Worm (Caenorhabditis elegans): ENCODE results near the gene C03A7.2.

The C03A7.2 gene

ce11 chrV:5144541-5144940 lies 37.2 kb upstream of the C03A7.2 start, which contains the start of gene F14F9.2:
Gene F14F9.2, plus strand, starts transcription at chrV:5144841.
- TF ChIP-seq jun-1 (tag; optimal IDR thresholded peaks at IDR 0.05) (no peak), nhr-11 (tag; optimal IDR thresholded peaks at IDR 0.05) (no peak), nhr-43 (tag; optimal IDR thresholded peaks at IDR 0.05; ENCODE audit: poor library complexity, severe bottlenecking) (no peak), pqm-1 (tag; optimal IDR thresholded peaks at IDR 0.05) (no peak), fkh-2 (tag; optimal IDR thresholded peaks at IDR 0.05) (no peak)

DNA sequence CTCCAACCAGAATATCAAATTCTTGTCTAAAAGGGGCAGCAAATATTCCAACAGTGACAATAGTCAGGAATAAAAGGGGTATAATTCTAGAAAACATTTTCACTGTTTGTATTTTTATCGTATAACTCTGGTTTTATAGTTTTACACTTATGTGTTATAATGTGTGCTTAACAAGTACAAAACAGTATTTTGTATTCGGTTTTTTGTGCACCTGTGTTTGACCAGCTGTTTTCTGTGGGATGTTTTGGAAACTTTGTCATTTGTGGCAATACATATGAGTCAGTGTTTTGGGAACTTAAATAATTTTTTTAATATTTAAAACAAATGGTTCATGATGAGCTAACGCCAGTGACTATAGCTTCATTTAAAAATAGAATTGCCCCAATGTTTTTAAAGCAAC lies 35.3 kb upstream of the C03A7.2 start, which contains the start of gene F14F9.6:
TSS of gene F14F9.6 (minus strand) at position 101 of the 400 bp plus-strand sequence.
- no peak for TF ChIP-seq fos-1 (tag; optimal IDR thresholded peaks at IDR 0.05)
- no peak for TF ChIP-seq nhr-76 (tag; optimal IDR thresholded peaks at IDR 0.05)
- TF ChIP-seq daf-12 (tag; optimal IDR thresholded peaks at IDR 0.05), result no peak
- no peak for TF ChIP-seq elt-2 (tag; optimal IDR thresholded peaks at IDR 0.05)
- no peak for TF ChIP-seq ceh-82 (tag; optimal IDR thresholded peaks at IDR 0.05)

ce11 chrV:5150880-5151279 lies 30.8 kb upstream of the C03A7.2 start, which contains the start of gene srh-130:
Gene srh-130, plus strand, starts transcription at chrV:5151180.
- TF ChIP-seq ztf-11 (tag; optimal IDR thresholded peaks at IDR 0.05) (no peak), ZK546.5 (tag; optimal IDR thresholded peaks at IDR 0.05) (no peak), fkh-2 (tag; optimal IDR thresholded peaks at IDR 0.05) (no peak), nhr-12 (tag; optimal IDR thresholded peaks at IDR 0.05) (no peak), nhr-23 (tag; optimal IDR thresholded peaks at IDR 0.05) (no peak), hmg-11 (tag; optimal IDR thresholded peaks at IDR 0.05) (no peak), unc-62 (GFP tag; optimal IDR thresholded peaks at IDR 0.05) (no peak), pha-4 (tag; optimal IDR thresholded peaks at IDR 0.05) (no peak), unc-39 (tag; optimal IDR thresholded peaks at IDR 0.05) (no peak), eor-1 (tag; optimal IDR thresholded peaks at IDR 0.05) (no peak), nhr-76 (tag; optimal IDR thresholded peaks at IDR 0.05) (no peak), R02D3.7 (tag; optimal IDR thresholded peaks at IDR 0.05) (no peak), sea-2 (GFP tag; optimal IDR thresholded peaks at IDR 0.05) (no peak), snpc-4 (tag; optimal IDR thresholded peaks at IDR 0.05) (no peak), egl-5 (tag; optimal IDR thresholded peaks at IDR 0.05) (no peak), jun-1 (tag; optimal IDR thresholded peaks at IDR 0.05) (no peak), nhr-43 (tag; optimal IDR thresholded peaks at IDR 0.05; ENCODE audit: poor library complexity, severe bottlenecking) (no peak)

DNA sequence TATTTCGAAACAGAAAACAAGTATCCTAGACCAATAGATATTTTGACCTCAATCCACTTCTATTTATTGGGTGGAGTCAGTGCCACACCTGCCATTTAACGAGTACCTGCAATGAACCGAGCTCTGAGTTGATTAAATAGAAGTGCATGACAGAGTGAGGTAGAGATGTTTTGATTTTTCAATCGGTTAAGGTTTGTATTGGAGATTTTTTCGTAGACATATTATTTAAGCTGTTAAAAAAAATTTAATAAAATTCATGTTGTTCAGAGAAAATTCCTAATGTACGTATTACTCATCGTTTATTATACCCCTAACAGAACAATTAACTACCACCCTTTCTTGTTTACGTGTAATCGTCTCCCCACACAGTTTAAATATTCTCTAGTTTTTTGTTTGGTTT lies 26.2 kb upstream of the C03A7.2 start, which contains the start of gene srx-38:
TSS of gene srx-38 (minus strand) at position 101 of the 400 bp plus-strand sequence.
- no peak for TF ChIP-seq mdl-1 (tag; optimal IDR thresholded peaks at IDR 0.05)
- no peak for TF ChIP-seq ama-1 (optimal IDR thresholded peaks at IDR 0.05)
- no peak for TF ChIP-seq nfya-1 (tag; optimal IDR thresholded peaks at IDR 0.05; ENCODE audit: insufficient read depth)
- TF ChIP-seq nhr-28 (tag; optimal IDR thresholded peaks at IDR 0.05), result no peak
- TF ChIP-seq mml-1 (tag; optimal IDR thresholded peaks at IDR 0.05), result no peak
- no peak for TF ChIP-seq fkh-2 (tag; optimal IDR thresholded peaks at IDR 0.05)
- no peak for TF ChIP-seq daf-12 (tag; optimal IDR thresholded peaks at IDR 0.05)
- no peak for TF ChIP-seq egl-27 (tag; optimal IDR thresholded peaks at IDR 0.05)
- no peak for TF ChIP-seq unc-39 (tag; optimal IDR thresholded peaks at IDR 0.05)
- TF ChIP-seq jun-1 (tag; optimal IDR thresholded peaks at IDR 0.05), result no peak
- TF ChIP-seq lin-15B (tag; optimal IDR thresholded peaks at IDR 0.05), result no peak
- TF ChIP-seq nhr-76 (tag; optimal IDR thresholded peaks at IDR 0.05), result no peak
- no peak for TF ChIP-seq elt-2 (tag; optimal IDR thresholded peaks at IDR 0.05)
- no peak for TF ChIP-seq ceh-28 (tag; optimal IDR thresholded peaks at IDR 0.05)
- no peak for TF ChIP-seq pha-4 (tag; optimal IDR thresholded peaks at IDR 0.05)
- TF ChIP-seq nhr-23 (tag; optimal IDR thresholded peaks at IDR 0.05), result no peak
- TF ChIP-seq elt-3 (tag; optimal IDR thresholded peaks at IDR 0.05), result no peak
- no peak for TF ChIP-seq ZK546.5 (tag; optimal IDR thresholded peaks at IDR 0.05)

ce11 chrV:5157660-5158059 lies 24.1 kb upstream of the C03A7.2 start, which contains the start of gene srx-39:
Gene srx-39, minus strand, starts transcription at chrV:5157760.
- TF ChIP-seq jun-1 (tag; optimal IDR thresholded peaks at IDR 0.05) (no peak), nhr-11 (tag; optimal IDR thresholded peaks at IDR 0.05) (no peak), ceh-28 (tag; optimal IDR thresholded peaks at IDR 0.05) (no peak), fkh-2 (tag; optimal IDR thresholded peaks at IDR 0.05) (no peak), ceh-16 (tag; optimal IDR thresholded peaks at IDR 0.05) (no peak), lsy-12 (tag; optimal IDR thresholded peaks at IDR 0.05) (no peak)

Measured in whole organism, L3 larva.